Fruit fly (Drosophila melanogaster) Kc167 (cell line): Measurements from ENCODE around the gene U2af38.

Source experiments
- Myc ChIP-seq: fragments of >200 bp; optimal IDR thresholded peaks from 2 replicates; lab custom pipeline; 2017; ENCODE audit warnings: missing external identifiers
- Sin3A ChIP-seq: fragments of >200 bp; optimal IDR thresholded peaks from 2 replicates; lab custom pipeline; 2018; ENCODE audit warnings: missing external identifiers
- h ChIP-seq: fragments of >200 bp; optimal IDR thresholded peaks from 3 replicates; lab custom pipeline; 2018; ENCODE audit warnings: missing external identifiers
- insv ChIP-seq: fragments of >200 bp; optimal IDR thresholded peaks from 3 replicates; lab custom pipeline; 2018; ENCODE audit warnings: missing external identifiers
- psq ChIP-seq: fragments of >200 bp; optimal IDR thresholded peaks from 2 replicates; lab custom pipeline; 2017; ENCODE audit warnings: missing external identifiers
- ttk ChIP-seq: sonication (Bioruptor generic); optimal IDR thresholded peaks from 2 replicates; lab custom pipeline; 2017; ENCODE audit warnings: missing external identifiers

dm6 chr2L:290373-290772 is 4.1 kb downstream of the U2af38 start:
- no peak for TF ChIP-seq Sin3A (lab: Kevin White, UChicago)
- no peak for TF ChIP-seq psq (lab: Kevin White, UChicago)
- TF ChIP-seq h (lab: Kevin White, UChicago): no peak
- no peak for TF ChIP-seq Myc (lab: Kevin White, UChicago)
- no peak for TF ChIP-seq insv (lab: Kevin White, UChicago)
- no peak for TF ChIP-seq ttk (lab: Kevin White, UChicago)
